Fruit fly (Drosophila melanogaster) S2 (cell line): ENCODE results near the gene CG14961.

Experiments
- CG8478 ChIP-seq: fragments of >200 bp; optimal IDR thresholded peaks from 2 replicates; lab custom pipeline; 2018
- CTCF ChIP-seq, 2 experiments: fragments of >200 bp; optimal IDR thresholded peaks; 2 replicates each; lab custom pipeline; 2018

- no peak for TF ChIP-seq CG8478 (lab: Kevin White, UChicago)
- no peak for TF ChIP-seq CTCF (optimal IDR thresholded peaks at IDR 0.05; lab: Kevin White, UChicago)
Observed at dm6 chr3L:3353297-3353696, 23.4 kb downstream of the CG14961 start.
